Fruit fly (Drosophila melanogaster) Kc167 (cell line): ENCODE results near the gene CG10035.

Source experiments
- Myc ChIP-seq: fragments of >200 bp; optimal IDR thresholded peaks from 2 replicates; lab custom pipeline; 2017; ENCODE audit warnings: missing external identifiers
- Sin3A ChIP-seq: fragments of >200 bp; optimal IDR thresholded peaks from 2 replicates; lab custom pipeline; 2018; ENCODE audit warnings: missing external identifiers
- h ChIP-seq: fragments of >200 bp; optimal IDR thresholded peaks from 3 replicates; lab custom pipeline; 2018; ENCODE audit warnings: missing external identifiers
- insv ChIP-seq: fragments of >200 bp; optimal IDR thresholded peaks from 3 replicates; lab custom pipeline; 2018; ENCODE audit warnings: missing external identifiers
- psq ChIP-seq: fragments of >200 bp; optimal IDR thresholded peaks from 2 replicates; lab custom pipeline; 2017; ENCODE audit warnings: missing external identifiers
- ttk ChIP-seq: sonication (Bioruptor generic); optimal IDR thresholded peaks from 2 replicates; lab custom pipeline; 2017; ENCODE audit warnings: missing external identifiers

Gene CG10035

DNA sequence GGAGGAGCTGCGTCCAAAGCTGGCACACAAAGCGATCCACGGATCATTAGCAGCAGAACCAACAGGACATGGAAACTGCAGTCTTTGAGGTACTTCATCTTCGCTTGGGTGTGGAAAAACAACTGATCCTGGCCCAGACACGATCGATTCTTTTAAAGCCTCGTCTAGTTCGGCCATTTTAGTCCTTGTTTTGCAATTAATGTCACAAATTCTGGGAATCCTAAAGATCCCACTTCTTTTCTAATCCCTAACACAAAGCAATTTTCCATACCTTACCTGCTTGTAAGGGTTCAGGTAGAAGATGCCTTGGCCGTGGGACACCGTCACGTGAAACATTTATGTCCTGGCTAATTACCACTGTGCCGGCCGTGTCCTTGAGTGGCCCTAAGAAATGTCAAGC lies at the start of gene CG10035:
CG10035 (minus strand) TSS at position 129 of the 400 bp plus-strand sequence.
- TF ChIP-seq insv (lab: Kevin White, UChicago) (no peak), Sin3A (no peak), ttk (no peak), Myc (lab: Kevin White, UChicago) (no peak), psq (lab: Kevin White, UChicago) (no peak)

DNA sequence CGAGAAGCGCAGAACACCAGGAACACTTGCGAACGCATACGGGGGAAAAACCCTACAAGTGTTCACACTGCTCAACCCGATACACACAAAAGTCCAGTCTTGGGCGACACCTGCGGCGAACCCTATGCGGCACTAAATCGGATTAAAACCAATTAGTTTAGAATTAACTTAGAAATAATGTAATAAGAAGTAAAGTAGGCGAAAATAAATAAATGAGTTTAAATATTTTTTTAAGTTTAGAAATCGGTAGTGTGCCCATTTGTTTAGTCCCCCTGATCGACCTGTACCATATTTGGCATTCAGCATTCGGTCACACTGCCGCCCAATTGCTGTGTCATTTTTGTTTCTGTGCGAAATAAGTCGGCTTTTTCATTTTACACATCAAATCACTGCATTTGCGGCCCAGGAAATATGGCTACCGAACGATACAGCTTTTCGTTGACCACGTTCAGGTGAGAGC lies 48.6 kb upstream of the CG10035 start, which contains the start of gene Prosalpha2:
Prosalpha2 (plus strand) TSS at position 292 of the 460 bp plus-strand sequence.
- no peak for TF ChIP-seq psq (lab: Kevin White, UChicago)
- TF ChIP-seq h, result no peak
- no peak for TF ChIP-seq Sin3A
- TF ChIP-seq Myc (lab: Kevin White, UChicago), result no peak
- no peak for TF ChIP-seq insv (lab: Kevin White, UChicago)
- TF ChIP-seq ttk, result no peak

DNA sequence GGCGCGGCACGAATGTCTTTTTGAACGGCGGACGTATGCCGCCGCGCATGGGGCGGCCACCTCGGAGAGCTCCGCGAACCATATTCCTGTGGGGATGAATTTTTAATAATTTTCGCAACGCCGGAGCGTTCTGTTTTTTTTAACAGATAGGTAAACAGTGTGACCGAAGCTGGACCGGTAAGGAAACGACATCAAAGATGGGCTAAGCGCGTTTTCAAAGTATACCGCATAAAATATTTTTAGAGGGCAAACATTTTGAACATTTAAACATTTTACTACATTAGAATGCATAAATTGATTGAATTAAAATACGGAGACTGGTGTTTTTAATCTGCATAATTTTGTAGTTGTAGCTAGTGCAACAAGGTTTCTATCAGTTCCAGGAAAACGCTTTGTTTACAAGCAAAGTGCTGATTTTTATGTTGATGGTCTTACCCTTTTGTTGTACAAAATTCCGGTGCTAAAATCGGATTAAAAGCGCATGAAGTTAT lies 46.7 kb upstream of the CG10035 start, which contains the start of the genes CG5641 and CG5245:
CG5641 (minus strand) TSS at position 163 of the 491 bp plus-strand sequence.
CG5245 (plus strand) TSS at position 441 of the 491 bp plus-strand sequence.
- TF ChIP-seq h (no peak), ttk (no peak), Myc (lab: Kevin White, UChicago) (no peak), insv (lab: Kevin White, UChicago) (no peak), Sin3A (no peak), psq (lab: Kevin White, UChicago) (no peak)

DNA sequence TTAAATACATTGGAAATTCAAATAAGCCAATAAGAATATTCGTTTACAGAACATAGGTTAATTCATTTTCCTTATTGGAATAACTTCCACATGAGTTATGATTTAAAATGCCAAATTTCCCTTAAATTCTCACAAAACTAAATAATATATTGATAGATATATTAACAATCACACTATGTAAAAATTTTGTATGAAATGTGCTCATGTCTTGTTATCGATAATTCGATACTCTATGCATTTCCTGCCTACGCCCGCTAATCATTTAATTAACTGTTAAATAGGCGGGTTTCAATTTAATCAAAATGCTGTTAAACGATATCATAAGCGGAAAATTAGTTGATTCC lies 43.8 kb upstream of the CG10035 start, which contains the start of gene NANS:
NANS (plus strand) TSS at position 269 of the 344 bp plus-strand sequence.
- TF ChIP-seq h, result no peak
- TF ChIP-seq insv (lab: Kevin White, UChicago), result no peak
- TF ChIP-seq Sin3A, result no peak
- no peak for TF ChIP-seq psq (lab: Kevin White, UChicago)
- no peak for TF ChIP-seq ttk
- no peak for TF ChIP-seq Myc (lab: Kevin White, UChicago)

DNA sequence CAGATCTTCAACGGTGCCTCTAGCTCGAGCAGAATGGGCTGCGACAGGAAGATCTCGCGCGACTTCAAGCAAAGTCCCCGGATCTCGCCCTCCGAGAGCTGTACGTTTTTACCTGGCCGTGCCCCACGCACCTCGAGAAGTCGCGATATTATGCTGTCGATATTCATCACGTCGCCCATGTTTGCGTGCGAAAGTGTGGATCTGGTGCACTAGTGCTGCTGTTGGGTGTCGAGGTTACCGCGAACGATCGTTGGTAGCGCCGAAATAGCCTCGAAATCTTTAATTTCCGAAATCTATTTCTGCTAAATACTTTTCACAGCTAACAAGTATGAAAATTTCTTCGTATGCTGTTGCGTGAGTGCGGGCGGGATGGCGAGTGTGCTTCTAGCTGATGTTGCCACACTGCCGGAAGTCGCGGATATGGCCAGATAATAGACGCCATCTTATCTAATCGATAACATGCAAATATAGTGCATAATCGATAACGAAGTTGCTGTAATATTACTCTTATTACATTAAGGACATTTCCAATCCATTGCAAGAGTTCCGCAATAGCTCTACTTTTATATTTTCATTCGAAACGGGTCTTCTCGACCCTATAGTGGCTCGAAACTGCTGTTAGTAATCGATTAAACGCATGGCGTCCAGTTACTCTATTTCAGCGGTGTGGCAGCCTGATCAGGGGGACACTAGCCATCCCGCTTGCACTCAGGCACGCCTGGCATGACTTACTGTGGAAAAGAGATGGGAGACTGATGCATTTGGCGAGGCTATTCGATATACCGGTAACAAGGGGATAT lies 43.2 kb upstream of the CG10035 start, which contains the start of gene Pp1-87B:
Pp1-87B (minus strand) TSS at position 408 of the 800 bp plus-strand sequence.
- TF ChIP-seq psq (lab: Kevin White, UChicago) (peak; percentile 100), Myc (lab: Kevin White, UChicago) (no peak), insv (lab: Kevin White, UChicago) (no peak), h (no peak), ttk (no peak), Sin3A (peak; percentile 32)

DNA sequence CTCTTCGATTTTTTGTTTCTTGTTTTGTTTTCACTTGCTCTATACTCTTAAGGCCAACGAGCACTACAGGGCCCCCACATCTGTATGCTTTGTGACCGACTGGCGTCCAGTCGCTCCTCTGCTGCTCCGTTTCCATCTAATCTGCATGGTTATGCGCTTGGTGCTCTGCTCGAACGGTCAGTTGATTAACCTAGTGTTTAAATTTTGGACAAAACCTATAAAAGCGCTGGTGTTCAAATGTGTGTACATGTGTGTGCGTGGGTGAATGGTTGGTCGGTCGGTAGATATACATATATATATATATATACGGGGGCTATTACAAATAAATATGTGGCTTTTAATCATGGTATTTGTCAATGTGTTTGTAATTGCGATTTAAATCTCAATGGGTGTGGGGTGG lies 41.5 kb upstream of the CG10035 start:
- no peak for TF ChIP-seq insv (lab: Kevin White, UChicago)
- TF ChIP-seq Sin3A, result no peak
- TF ChIP-seq ttk, result no peak
- TF ChIP-seq psq (lab: Kevin White, UChicago), result no peak
- no peak for TF ChIP-seq h
- TF ChIP-seq Myc (lab: Kevin White, UChicago), result no peak

DNA sequence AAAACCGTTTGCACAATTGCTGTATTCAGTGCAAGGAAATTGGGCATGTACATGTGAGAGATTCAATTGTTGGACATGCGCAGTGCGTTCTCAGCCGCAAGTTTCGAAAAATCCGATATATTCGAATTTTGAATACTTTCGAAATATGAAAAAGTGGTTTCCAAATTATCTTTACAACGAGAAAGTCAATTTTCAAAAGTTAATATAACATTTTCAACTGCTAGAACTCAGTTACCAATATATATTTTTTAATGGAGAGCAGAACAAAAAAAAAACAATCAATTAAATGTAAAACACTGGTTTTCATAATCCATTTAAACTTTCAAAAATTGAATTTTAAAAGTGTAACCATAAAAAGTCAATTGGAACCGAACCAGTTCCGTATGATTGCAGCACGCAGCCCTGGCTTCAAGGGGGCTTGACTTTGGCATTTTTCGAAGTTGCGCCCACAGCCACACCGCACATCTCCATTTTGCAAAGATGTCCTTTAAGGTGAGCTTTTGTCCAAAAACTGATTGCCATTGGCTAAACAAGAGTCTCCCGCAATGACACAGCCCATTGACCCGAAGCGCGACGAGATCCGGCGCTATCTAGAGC lies 40.0 kb upstream of the CG10035 start, which contains the start of the genes Scgbeta and CG17202:
Scgbeta (minus strand) TSS at position 51 of the 597 bp plus-strand sequence.
CG17202 (plus strand) TSS at position 390 of the 597 bp plus-strand sequence.
- TF ChIP-seq h (no peak), insv (lab: Kevin White, UChicago) (no peak), psq (lab: Kevin White, UChicago) (no peak), Myc (lab: Kevin White, UChicago) (no peak), Sin3A (no peak), ttk (no peak)

DNA sequence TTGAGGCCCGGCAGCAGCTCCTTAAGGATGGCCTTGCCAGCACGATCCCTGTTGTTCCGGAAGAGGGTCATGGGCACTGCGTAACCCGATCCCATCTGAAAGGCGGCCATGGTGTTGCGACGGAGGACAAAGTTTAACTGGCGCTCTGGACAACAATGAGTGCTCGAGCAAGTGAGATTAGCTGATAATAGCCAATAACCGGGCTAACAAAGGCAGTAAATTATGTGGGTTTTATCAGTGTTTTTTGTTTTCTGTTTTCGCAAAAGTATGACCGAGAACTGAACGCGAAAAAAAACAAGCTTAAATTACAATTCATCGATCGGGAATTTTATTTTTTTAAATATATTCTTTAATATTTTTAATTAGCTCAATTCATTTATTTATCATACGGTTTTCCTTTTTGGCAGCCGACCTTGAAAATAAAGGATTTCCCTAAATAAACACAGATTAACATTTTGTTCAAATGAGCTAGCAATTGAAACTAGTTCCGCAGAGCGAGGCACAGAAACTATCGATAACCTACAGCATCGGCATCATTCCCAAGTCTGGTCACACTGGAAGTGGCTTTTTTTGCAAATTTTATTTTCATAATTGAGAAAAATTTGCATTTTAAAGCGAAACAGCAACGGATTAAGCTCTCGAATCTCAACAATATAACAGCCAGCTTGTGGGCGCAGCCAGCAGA lies 30.9 kb upstream of the CG10035 start, which contains the start of the genes Dip-C and pps:
Dip-C (minus strand) TSS at position 486 of the 685 bp plus-strand sequence.
pps (plus strand) TSS at position 555 of the 685 bp plus-strand sequence.
- TF ChIP-seq insv (lab: Kevin White, UChicago) (no peak), ttk (no peak), psq (lab: Kevin White, UChicago) (no peak), Sin3A (no peak), h (no peak), Myc (lab: Kevin White, UChicago) (no peak)

DNA sequence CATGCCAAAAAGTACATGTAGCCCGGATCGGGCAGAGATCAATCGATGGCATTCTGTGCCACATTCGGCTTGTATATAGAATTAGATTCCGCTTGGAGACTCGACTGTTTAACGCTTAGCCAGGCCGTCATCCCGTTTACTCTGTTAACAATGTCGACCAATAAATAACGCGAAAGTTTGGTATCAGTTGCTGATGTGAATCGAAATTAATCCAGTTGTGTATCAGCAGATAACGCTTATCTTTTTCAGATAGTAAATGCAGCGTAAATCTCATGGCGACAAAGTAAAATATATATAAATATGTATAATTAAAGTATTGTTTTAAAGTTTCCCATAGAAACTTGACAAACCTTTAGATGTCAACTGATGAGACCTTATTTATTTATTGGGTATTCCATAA lies 29.0 kb upstream of the CG10035 start:
- TF ChIP-seq Sin3A (no peak), psq (lab: Kevin White, UChicago) (no peak), Myc (lab: Kevin White, UChicago) (no peak)

DNA sequence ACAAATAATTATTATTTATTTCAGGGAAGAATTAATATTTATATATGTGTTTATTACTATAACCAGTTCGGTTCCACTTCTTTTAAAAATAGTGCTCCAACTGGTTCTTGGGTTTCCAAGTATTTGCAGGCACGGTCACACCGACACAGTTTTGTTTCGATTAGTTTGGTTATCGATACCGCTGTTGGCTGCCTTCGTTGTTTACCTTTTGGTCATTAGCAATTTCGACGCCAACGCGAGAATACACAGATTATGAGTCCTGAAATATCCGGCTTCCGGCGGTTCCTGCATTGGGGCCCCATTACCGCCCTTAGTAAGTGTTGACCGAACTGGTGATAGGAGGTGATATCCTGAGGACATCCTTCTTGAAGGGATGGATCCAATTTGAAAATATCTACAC lies 25.7 kb upstream of the CG10035 start, which contains the start of gene CG5196:
CG5196 (plus strand) TSS at position 157 of the 400 bp plus-strand sequence.
- TF ChIP-seq Sin3A (no peak), insv (lab: Kevin White, UChicago) (no peak), Myc (lab: Kevin White, UChicago) (no peak), ttk (no peak), h (no peak), psq (lab: Kevin White, UChicago) (no peak)
